Worm (Caenorhabditis elegans) whole organism, L2 larva: ENCODE results near the gene fbxc-47.

ENCODE experiments used
- C34F6.9 ChIP-seq: fragments of 150-350 bp; optimal IDR thresholded peaks from 2 replicates; lab custom pipeline; 2014; ENCODE audit warnings: missing biosample characterization, missing genetic modification characterization
- F13H6.1 ChIP-seq: sonication (generic microtip); optimal IDR thresholded peaks from 2 replicates; lab custom pipeline; 2016; ENCODE audit warnings: missing genetic modification characterization, missing compliant biosample characterization
- R02D3.7 ChIP-seq: fragments of 150-350 bp; optimal IDR thresholded peaks from 2 replicates; lab custom pipeline; 2014; ENCODE audit warnings: missing biosample characterization, missing genetic modification characterization
- Y55F3AM.14 ChIP-seq: fragments of 200-800 bp; sonication (Bioruptor generic); optimal IDR thresholded peaks from 2 replicates; lab custom pipeline; 2018; ENCODE audit warnings: mild to moderate bottlenecking, missing genetic modification characterization, missing compliant biosample characterization
- ZK546.5 ChIP-seq: sonication (generic microtip); optimal IDR thresholded peaks from 2 replicates; lab custom pipeline; 2017; ENCODE audit warnings: missing biosample characterization, missing genetic modification characterization
- alr-1 ChIP-seq: fragments of 150-350 bp; optimal IDR thresholded peaks from 2 replicates; lab custom pipeline; 2014; ENCODE audit warnings: missing biosample characterization, missing genetic modification characterization
- aly-2 ChIP-seq: fragments of 150-350 bp; optimal IDR thresholded peaks from 2 replicates; lab custom pipeline; 2014; ENCODE audit warnings: missing biosample characterization, missing genetic modification characterization
- ama-1 ChIP-seq: fragments of 150-350 bp; optimal IDR thresholded peaks from 2 replicates; lab custom pipeline; 2018; ENCODE audit warnings: inconsistent platforms
- blmp-1 ChIP-seq: sonication (generic microtip); optimal IDR thresholded peaks from 2 replicates; lab custom pipeline; 2017; ENCODE audit warnings: missing genetic modification characterization, mild to moderate bottlenecking, missing compliant biosample characterization, antibody characterized with exemption, moderate library complexity; ENCODE audit not compliant: insufficient read depth
- ceh-16 ChIP-seq: fragments of 150-350 bp; optimal IDR thresholded peaks from 2 replicates; lab custom pipeline; 2014; ENCODE audit warnings: missing biosample characterization, missing genetic modification characterization
- crh-2 ChIP-seq: sonication (generic microtip); optimal IDR thresholded peaks from 2 replicates; lab custom pipeline; 2017; ENCODE audit warnings: missing biosample characterization, missing genetic modification characterization
- dmd-4 ChIP-seq: sonication (generic microtip); optimal IDR thresholded peaks from 2 replicates; lab custom pipeline; 2017; ENCODE audit warnings: missing biosample characterization, missing genetic modification characterization
- egl-27 ChIP-seq: sonication (generic microtip); optimal IDR thresholded peaks from 3 replicates; lab custom pipeline; 2017; ENCODE audit warnings: missing biosample characterization, missing genetic modification reagents, missing genetic modification characterization
- elt-1 ChIP-seq: fragments of 150-350 bp; optimal IDR thresholded peaks from 2 replicates; lab custom pipeline; 2014; ENCODE audit warnings: missing biosample characterization, missing genetic modification characterization
- elt-3 ChIP-seq: sonication (generic microtip); optimal IDR thresholded peaks from 2 replicates; lab custom pipeline; 2017; ENCODE audit warnings: missing biosample characterization, missing genetic modification characterization
- fos-1 ChIP-seq: fragments of 150-350 bp; optimal IDR thresholded peaks from 2 replicates; lab custom pipeline; 2014; ENCODE audit warnings: missing biosample characterization, missing genetic modification characterization
- gmeb-1 ChIP-seq: fragments of 150-350 bp; optimal IDR thresholded peaks from 2 replicates; lab custom pipeline; 2014; ENCODE audit warnings: missing biosample characterization, missing genetic modification characterization
- lin-11 ChIP-seq: fragments of 150-350 bp; sonication (generic microtip); optimal IDR thresholded peaks from 2 replicates; lab custom pipeline; 2014; ENCODE audit warnings: missing biosample characterization, missing genetic modification characterization, inconsistent platforms, mixed read lengths
- lin-13 ChIP-seq: fragments of 150-350 bp; optimal IDR thresholded peaks from 2 replicates; lab custom pipeline; 2014; ENCODE audit warnings: missing biosample characterization, missing genetic modification reagents, missing genetic modification characterization
- lsy-2 ChIP-seq, 2 experiments: fragments of 150-350 bp in 1 of 2; sonication (generic microtip) in 1 of 2; optimal IDR thresholded peaks; 2 replicates each; lab custom pipeline; 2014 to 2017; ENCODE audit warnings: missing biosample characterization in 2 of 2, missing genetic modification characterization in 2 of 2
- mab-5 ChIP-seq: fragments of 150-350 bp; optimal IDR thresholded peaks from 2 replicates; lab custom pipeline; 2014; ENCODE audit warnings: missing biosample characterization, missing genetic modification characterization
- mbf-1 ChIP-seq: sonication (generic microtip); optimal IDR thresholded peaks from 2 replicates; lab custom pipeline; 2017; ENCODE audit warnings: missing biosample characterization, missing genetic modification characterization
- nhr-10 ChIP-seq: sonication (generic microtip); optimal IDR thresholded peaks from 2 replicates; lab custom pipeline; 2017; ENCODE audit warnings: missing biosample characterization, missing genetic modification characterization
- nhr-129 ChIP-seq: fragments of 150-350 bp; optimal IDR thresholded peaks from 2 replicates; lab custom pipeline; 2014; ENCODE audit warnings: missing biosample characterization, missing genetic modification characterization
- nhr-23 ChIP-seq: fragments of 150-350 bp; optimal IDR thresholded peaks from 2 replicates; lab custom pipeline; 2014; ENCODE audit warnings: missing biosample characterization, missing genetic modification reagents, missing genetic modification characterization
- nhr-237 ChIP-seq: fragments of 150-350 bp; optimal IDR thresholded peaks from 2 replicates; lab custom pipeline; 2014; ENCODE audit warnings: missing biosample characterization, missing genetic modification characterization
- nhr-6 ChIP-seq: fragments of 150-350 bp; optimal IDR thresholded peaks from 2 replicates; lab custom pipeline; 2014; ENCODE audit warnings: missing biosample characterization, missing genetic modification characterization
- nhr-77 ChIP-seq: fragments of 150-350 bp; optimal IDR thresholded peaks from 2 replicates; lab custom pipeline; 2014; ENCODE audit warnings: missing biosample characterization, missing genetic modification characterization
- skn-1 ChIP-seq: sonication (generic microtip); optimal IDR thresholded peaks from 2 replicates; lab custom pipeline; 2017; ENCODE audit warnings: missing biosample characterization, missing genetic modification characterization
- sma-3 ChIP-seq: sonication (generic microtip); optimal IDR thresholded peaks from 2 replicates; lab custom pipeline; 2016; ENCODE audit warnings: missing genetic modification reagents, missing genetic modification characterization, missing compliant biosample characterization
- sma-9 ChIP-seq, 2 experiments: fragments of 150-350 bp in 1 of 2; sonication (generic microtip) in 1 of 2; optimal IDR thresholded peaks; 2 replicates each; lab custom pipeline; 2014 to 2016; ENCODE audit warnings: missing genetic modification characterization in 2 of 2, mild to moderate bottlenecking in 1 of 2, missing biosample characterization in 1 of 2, missing compliant biosample characterization in 1 of 2, missing genetic modification reagents in 1 of 2, moderate library complexity in 1 of 2
- ztf-1 ChIP-seq: fragments of 200-800 bp; sonication (Bioruptor generic); conservative IDR thresholded peaks from 2 replicates; pipeline ENCODE4 v1.3.6; 2022; ENCODE audit warnings: missing genetic modification characterization, missing compliant biosample characterization
- ztf-11 ChIP-seq: sonication (generic microtip); optimal IDR thresholded peaks from 2 replicates; lab custom pipeline; 2017; ENCODE audit warnings: missing biosample characterization, missing genetic modification characterization

Gene fbxc-47

ce11 chrIV:3841607-3842006 lies 36.3 kb downstream of the fbxc-47 start:
- no peak for TF ChIP-seq crh-2 (tag; lab: Kevin White, UChicago)
- no peak for TF ChIP-seq R02D3.7
- no peak for TF ChIP-seq nhr-77 (tag; lab: Kevin White, UChicago)
- no peak for TF ChIP-seq mab-5 (tag; lab: Kevin White, UChicago)
- no peak for TF ChIP-seq ztf-11
- no peak for TF ChIP-seq ZK546.5 (tag; lab: Kevin White, UChicago)
- TF ChIP-seq gmeb-1 (tag; lab: Kevin White, UChicago) = no peak
- TF ChIP-seq ama-1 (lab: Kevin White, UChicago) = no peak
- no peak for TF ChIP-seq blmp-1 (tag; lab: Kevin White, UChicago)
- no peak for TF ChIP-seq sma-9 (GFP tag; optimal IDR thresholded peaks at IDR 0.05; lab: Kevin White, UChicago)
- no peak for TF ChIP-seq sma-9 (tag; optimal IDR thresholded peaks at IDR 0.05; lab: Kevin White, UChicago)
- no peak for TF ChIP-seq lin-11 (tag; lab: Kevin White, UChicago)
- TF ChIP-seq C34F6.9 (tag; lab: Kevin White, UChicago) = no peak
- no peak for TF ChIP-seq ceh-16 (tag; lab: Kevin White, UChicago)
- TF ChIP-seq elt-3 (tag; lab: Kevin White, UChicago) = no peak
- TF ChIP-seq nhr-23 (tag; lab: Kevin White, UChicago) = no peak

ce11 chrIV:3843019-3843527 lies 37.8 kb downstream of the fbxc-47 start:
- no peak for TF ChIP-seq sma-3
- TF ChIP-seq ZK546.5 (tag; lab: Kevin White, UChicago) = no peak
- TF ChIP-seq nhr-10 = no peak
- TF ChIP-seq ztf-1 (GFP tag; lab: Robert Waterston, UW) = no peak
- no peak for TF ChIP-seq ceh-16 (tag; lab: Kevin White, UChicago)

- no peak for TF ChIP-seq crh-2 (tag; lab: Kevin White, UChicago)
- no peak for TF ChIP-seq F13H6.1 (tag; lab: Kevin White, UChicago)
- no peak for TF ChIP-seq sma-9 (GFP tag; optimal IDR thresholded peaks at IDR 0.05; lab: Kevin White, UChicago)
- no peak for TF ChIP-seq sma-9 (tag; optimal IDR thresholded peaks at IDR 0.05; lab: Kevin White, UChicago)
- TF ChIP-seq R02D3.7 = no peak
- TF ChIP-seq nhr-237 (tag; lab: Kevin White, UChicago) = no peak
- no peak for TF ChIP-seq elt-1 (tag; lab: Kevin White, UChicago)
- no peak for TF ChIP-seq nhr-10
- TF ChIP-seq lin-11 (tag; lab: Kevin White, UChicago) = no peak
- no peak for TF ChIP-seq aly-2 (tag; lab: Kevin White, UChicago)
- no peak for TF ChIP-seq Y55F3AM.14 (GFP tag; lab: Kevin White, UChicago)
- TF ChIP-seq lsy-2 (tag; optimal IDR thresholded peaks at IDR 0.05; lab: Kevin White, UChicago) = no peak
- no peak for TF ChIP-seq ztf-1 (GFP tag; lab: Robert Waterston, UW)
- no peak for TF ChIP-seq ceh-16 (tag; lab: Kevin White, UChicago)
- TF ChIP-seq ztf-11 = no peak
- TF ChIP-seq egl-27 = no peak
- no peak for TF ChIP-seq blmp-1 (tag; lab: Kevin White, UChicago)
These were observed 38.7 kb downstream of the fbxc-47 start for ce11 chrIV:3844004-3844403.

ce11 chrIV:3844584-3844983 lies 39.3 kb downstream of the fbxc-47 start:
- no peak for TF ChIP-seq alr-1 (tag; lab: Kevin White, UChicago)
- no peak for TF ChIP-seq elt-1 (tag; lab: Kevin White, UChicago)

- TF ChIP-seq dmd-4 (tag; lab: Kevin White, UChicago) (no peak), egl-27 (no peak), blmp-1 (tag; lab: Kevin White, UChicago) (no peak)
- TF ChIP-seq, all 48 proteins: peak for 0
These were observed 42.2 kb downstream of the fbxc-47 start for ce11 chrIV:3847489-3847888.

- TF ChIP-seq blmp-1 (tag; lab: Kevin White, UChicago) (no peak), fos-1 (tag; lab: Kevin White, UChicago) (no peak), ceh-16 (tag; lab: Kevin White, UChicago) (no peak), F13H6.1 (tag; lab: Kevin White, UChicago) (no peak), nhr-6 (tag; lab: Kevin White, UChicago) (no peak), elt-3 (tag; lab: Kevin White, UChicago) (no peak), ZK546.5 (tag; lab: Kevin White, UChicago) (no peak), mbf-1 (tag; lab: Kevin White, UChicago) (no peak), nhr-129 (tag; lab: Kevin White, UChicago) (no peak), mab-5 (tag; lab: Kevin White, UChicago) (no peak), alr-1 (tag; lab: Kevin White, UChicago) (no peak), ztf-11 (no peak), lin-11 (tag; lab: Kevin White, UChicago) (no peak), skn-1 (tag; lab: Kevin White, UChicago) (no peak), lin-13 (no peak)
These were observed 43.7 kb downstream of the fbxc-47 start for ce11 chrIV:3848985-3849384.
